Fruit fly (Drosophila melanogaster): Measurements from ENCODE around the gene CG11438.

CG11438 gene

DNA sequence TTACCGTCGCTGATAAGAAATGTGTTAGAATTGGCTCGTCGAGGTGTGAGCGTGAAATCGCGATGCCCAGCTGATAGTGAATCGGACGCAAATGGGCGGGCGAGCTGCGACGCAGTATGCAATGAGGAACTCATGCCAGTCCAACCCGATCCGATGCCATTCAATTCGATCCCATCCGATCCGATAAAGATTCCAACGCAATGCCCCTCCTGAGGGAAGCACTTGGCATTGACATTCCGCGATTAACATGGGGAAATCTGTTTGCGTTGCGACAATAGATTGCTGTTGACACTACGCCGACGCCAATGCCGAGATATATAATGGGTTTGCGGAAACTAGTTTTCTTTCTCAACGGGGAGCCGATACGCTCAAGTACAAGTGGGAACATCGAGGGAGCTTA lies 2.0 kb upstream of the CG11438 start:
- no peak for TF ChIP-seq psq (optimal IDR thresholded peaks at IDR 0.05)
- no peak for TF ChIP-seq EcR (GFP tag; optimal IDR thresholded peaks at IDR 0.05)
- no peak for TF ChIP-seq usp (GFP tag; optimal IDR thresholded peaks at IDR 0.05)
- TF ChIP-seq CG8478 (optimal IDR thresholded peaks at IDR 0.05): no peak
- TF ChIP-seq pan (optimal IDR thresholded peaks at IDR 0.05): no peak
- TF ChIP-seq Dll (optimal IDR thresholded peaks at IDR 0.05): no peak

DNA sequence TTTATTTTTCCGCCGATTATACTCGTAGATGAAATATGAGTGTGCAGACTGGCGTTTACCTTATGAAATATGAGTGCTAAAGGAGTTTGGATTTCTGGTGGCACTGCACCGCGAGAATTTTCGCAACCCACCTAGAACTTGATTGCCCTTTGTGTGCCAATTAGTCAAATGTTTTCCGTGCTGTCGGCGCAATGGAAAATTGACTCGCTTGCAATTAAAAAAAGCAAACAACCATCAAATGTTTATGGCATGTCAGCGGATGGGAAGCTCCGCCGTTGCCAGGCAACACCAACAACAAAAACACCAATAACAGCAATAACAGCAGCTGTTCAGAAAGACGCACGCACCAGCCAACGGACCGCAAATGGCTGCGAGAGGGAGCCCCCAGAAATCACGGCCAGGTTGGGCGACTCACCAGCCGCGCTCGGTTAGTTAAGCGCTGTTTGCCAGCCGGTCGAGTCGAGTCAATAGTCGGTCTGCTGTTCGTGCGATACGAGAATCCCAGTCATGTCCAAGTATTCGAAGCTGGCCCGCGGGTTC lies 1.1 kb downstream of the CG11438 start:
- TF ChIP-seq Dll (optimal IDR thresholded peaks at IDR 0.05) (no peak), pan (optimal IDR thresholded peaks at IDR 0.05) (no peak), psq (optimal IDR thresholded peaks at IDR 0.05) (no peak), usp (GFP tag; optimal IDR thresholded peaks at IDR 0.05) (no peak), EcR (GFP tag; optimal IDR thresholded peaks at IDR 0.05) (no peak), CG8478 (optimal IDR thresholded peaks at IDR 0.05) (no peak)

DNA sequence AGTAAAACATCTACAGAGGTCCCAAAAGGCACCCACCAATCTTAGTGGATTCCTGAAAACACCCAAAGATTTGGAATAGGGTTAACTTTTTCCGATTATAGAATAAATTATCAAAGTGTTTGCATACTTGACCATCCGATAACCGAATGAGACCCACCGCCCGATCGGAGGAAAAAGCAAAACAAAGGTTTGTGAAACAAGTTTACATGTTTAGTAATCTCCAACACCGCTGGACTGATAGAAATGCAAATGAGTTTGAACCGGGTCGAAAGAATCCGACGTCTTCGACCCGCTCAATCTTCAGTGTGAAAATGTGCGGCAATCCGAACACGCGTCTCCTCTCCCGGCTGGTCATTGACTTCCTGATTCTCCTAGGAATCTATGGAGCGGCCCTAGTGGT lies 3.1 kb downstream of the CG11438 start, which contains the start of gene CG11437:
Gene CG11437, plus strand, starts transcription at position 301 of the 400 bp plus-strand sequence.
- TF ChIP-seq Dll (optimal IDR thresholded peaks at IDR 0.05): no peak
- no peak for TF ChIP-seq pan (optimal IDR thresholded peaks at IDR 0.05)
- TF ChIP-seq usp (GFP tag; optimal IDR thresholded peaks at IDR 0.05): no peak
- TF ChIP-seq EcR (GFP tag; optimal IDR thresholded peaks at IDR 0.05): no peak
- TF ChIP-seq psq (optimal IDR thresholded peaks at IDR 0.05): no peak
- no peak for TF ChIP-seq CG8478 (optimal IDR thresholded peaks at IDR 0.05)

DNA sequence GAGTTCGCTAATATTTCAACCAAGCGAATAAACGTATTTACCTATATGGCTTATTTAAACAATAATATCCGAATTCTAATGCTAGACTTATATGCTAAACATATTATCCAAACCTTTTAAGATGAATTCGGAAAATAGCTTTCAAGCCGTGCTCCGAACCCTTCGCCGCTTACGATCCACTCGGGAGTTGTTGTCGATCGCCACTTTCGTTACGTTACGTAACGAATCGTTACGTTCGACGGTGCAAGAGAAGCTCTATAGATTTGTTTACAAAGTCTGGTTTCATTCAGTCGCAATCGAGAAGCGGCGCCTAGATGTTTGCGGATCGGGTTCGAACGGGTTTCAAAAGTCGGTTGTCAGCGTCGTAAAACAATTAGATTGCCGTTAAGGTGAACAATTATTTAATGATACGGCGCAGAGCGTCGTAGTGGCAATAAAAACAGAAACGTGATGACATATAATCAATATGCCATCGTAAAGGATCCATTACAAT lies 4.9 kb downstream of the CG11438 start, which contains the start of gene CG11426:
Gene CG11426, plus strand, starts transcription at position 258 of the 493 bp plus-strand sequence.
- TF ChIP-seq Dll (optimal IDR thresholded peaks at IDR 0.05): no peak
- no peak for TF ChIP-seq psq (optimal IDR thresholded peaks at IDR 0.05)
- TF ChIP-seq usp (GFP tag; optimal IDR thresholded peaks at IDR 0.05): no peak
- TF ChIP-seq EcR (GFP tag; optimal IDR thresholded peaks at IDR 0.05): no peak
- TF ChIP-seq pan (optimal IDR thresholded peaks at IDR 0.05): no peak
- TF ChIP-seq CG8478 (optimal IDR thresholded peaks at IDR 0.05): no peak

DNA sequence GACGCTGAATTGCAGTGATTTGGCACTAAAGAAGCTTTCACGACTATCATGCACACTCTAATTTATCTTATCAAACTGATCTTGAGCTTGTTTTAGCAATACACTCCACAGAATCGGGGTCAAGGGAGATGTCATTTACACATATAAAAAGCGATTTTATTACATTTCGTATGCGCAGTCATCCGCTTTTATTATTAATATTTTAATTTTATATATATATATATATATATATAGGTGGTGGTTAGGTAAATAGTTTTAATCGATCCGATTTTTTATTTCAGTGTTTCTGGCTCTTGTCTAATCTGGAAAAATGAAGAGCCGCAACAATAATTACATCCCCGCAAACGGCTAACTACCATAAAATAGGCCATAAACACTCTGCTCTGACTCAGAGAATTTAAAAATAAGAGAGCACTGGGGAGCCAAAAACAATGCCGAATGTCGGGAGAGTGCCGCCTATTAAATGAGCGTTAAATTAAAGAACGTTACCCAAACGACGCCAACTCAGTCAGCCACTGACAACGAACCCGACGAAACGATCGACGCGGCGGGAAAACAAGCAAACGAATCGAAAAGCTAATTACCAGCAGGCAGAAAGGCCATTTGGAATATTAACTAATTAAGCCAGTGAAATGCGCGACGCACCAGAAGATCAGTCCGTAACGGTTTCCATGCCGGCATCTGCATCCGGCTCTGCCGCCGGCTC lies 6.3 kb downstream of the CG11438 start:
- TF ChIP-seq pan (optimal IDR thresholded peaks at IDR 0.05): no peak
- no peak for TF ChIP-seq Dll (optimal IDR thresholded peaks at IDR 0.05)
- TF ChIP-seq CG8478 (optimal IDR thresholded peaks at IDR 0.05): no peak
- TF ChIP-seq psq (optimal IDR thresholded peaks at IDR 0.05): no peak
- TF ChIP-seq EcR (GFP tag; optimal IDR thresholded peaks at IDR 0.05): no peak
- no peak for TF ChIP-seq usp (GFP tag; optimal IDR thresholded peaks at IDR 0.05)

DNA sequence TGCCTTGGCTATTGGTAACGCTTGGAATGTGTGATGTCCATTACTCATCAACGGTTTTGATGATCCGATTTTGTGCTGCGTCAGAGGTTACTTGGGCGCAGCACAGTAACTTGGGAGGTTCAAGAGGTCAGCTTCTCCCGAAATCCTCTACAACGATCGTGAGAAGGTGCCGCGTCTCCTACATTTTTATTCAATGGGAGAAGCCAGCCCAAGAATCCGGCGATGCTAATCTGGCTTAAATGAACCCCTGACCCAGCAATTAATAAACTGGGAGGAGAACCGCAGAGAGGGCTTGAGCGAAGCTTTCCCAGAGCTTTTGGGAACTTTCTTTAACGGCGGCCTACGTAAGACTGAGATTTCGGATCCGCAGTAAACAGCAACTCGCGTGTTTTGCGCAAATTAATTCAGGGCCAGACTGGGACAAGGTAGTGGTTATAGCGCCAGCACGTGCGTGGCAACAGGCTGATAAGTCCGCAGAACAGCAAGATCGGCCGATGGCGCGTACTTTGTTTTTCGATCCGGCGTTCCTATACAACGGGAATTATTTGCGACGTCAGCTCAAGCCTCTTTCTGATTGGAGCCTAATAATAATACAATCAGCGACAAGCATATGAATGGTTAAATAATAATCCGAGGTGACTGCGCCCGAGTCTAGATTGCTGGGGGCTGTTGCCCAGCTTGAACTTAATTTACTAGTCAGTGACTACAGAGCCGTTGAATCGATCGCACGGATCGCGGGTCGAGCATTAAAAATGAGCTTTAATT lies 8.8 kb downstream of the CG11438 start, which contains the start of gene CG11425:
Gene CG11425, plus strand, starts transcription at position 715 of the 765 bp plus-strand sequence.
- TF ChIP-seq EcR (GFP tag; optimal IDR thresholded peaks at IDR 0.05) (peak in 1 of 2 experiments; percentile 53), psq (optimal IDR thresholded peaks at IDR 0.05) (no peak)

DNA sequence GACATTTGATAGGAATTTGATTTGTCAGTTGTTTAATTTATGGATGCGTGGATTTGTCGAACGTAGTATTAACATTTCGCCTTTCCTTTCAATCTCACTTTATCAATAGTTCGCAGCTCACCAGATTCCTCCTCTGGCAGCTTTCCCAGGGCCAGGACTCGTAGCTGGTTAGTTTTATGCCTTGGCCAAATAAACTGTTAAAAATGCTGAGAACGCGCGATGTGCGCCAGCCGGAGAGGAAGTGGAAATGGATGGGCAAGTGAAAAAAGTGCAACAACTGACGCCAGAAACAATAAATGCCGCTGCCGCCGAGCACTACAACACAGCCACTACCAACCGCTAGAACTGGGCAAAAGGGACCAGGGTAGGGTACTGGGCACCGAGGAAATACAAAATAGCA lies 18.0 kb downstream of the CG11438 start:
- TF ChIP-seq pan (optimal IDR thresholded peaks at IDR 0.05): no peak
- TF ChIP-seq Dll (optimal IDR thresholded peaks at IDR 0.05): no peak
- no peak for TF ChIP-seq usp (GFP tag; optimal IDR thresholded peaks at IDR 0.05)
- no peak for TF ChIP-seq CG8478 (optimal IDR thresholded peaks at IDR 0.05)
- TF ChIP-seq psq (optimal IDR thresholded peaks at IDR 0.05): no peak
- no peak for TF ChIP-seq EcR (GFP tag; optimal IDR thresholded peaks at IDR 0.05)

DNA sequence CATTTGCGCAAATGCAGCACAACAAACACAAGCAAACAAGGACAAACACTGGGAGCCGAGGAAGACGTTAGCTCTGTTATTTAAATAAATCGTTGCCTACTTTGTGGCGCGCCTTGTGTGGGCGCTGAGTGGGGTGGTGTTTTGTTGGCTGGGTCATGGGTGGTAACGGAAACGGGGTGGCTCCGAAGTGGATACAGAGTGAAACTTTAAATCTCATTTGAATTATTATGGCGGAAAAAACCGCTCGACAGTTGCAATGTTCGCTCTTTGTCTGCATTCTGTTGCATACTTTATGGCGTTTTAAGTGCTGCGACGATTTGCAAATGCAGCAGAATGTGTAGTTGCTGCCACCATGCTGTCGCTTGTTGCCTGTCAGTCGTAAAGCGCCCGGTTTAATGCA lies 32.2 kb downstream of the CG11438 start:
- TF ChIP-seq psq (optimal IDR thresholded peaks at IDR 0.05): no peak
- TF ChIP-seq usp (GFP tag; optimal IDR thresholded peaks at IDR 0.05): no peak

DNA sequence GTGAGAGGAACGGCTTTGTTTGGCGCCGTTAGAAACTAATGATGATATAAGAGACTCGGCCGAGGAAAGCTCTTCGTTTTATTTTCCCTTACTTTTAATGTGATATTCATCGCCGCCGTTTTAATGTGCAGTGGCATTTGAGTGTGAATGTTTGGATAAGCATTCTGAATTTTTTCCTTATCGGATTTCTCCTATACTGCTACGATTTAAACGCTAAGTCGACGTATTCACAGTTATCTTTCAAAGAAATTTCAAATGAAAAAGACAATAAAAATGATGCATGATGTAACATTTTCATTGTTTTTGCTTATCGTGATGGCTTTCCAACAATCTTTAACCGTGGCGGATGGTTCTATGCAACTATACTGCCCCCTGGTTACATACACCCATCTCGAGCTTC lies 35.9 kb downstream of the CG11438 start, which contains the start of gene CG43312:
Gene CG43312, plus strand, starts transcription at position 301 of the 400 bp plus-strand sequence.
- TF ChIP-seq EcR (GFP tag; optimal IDR thresholded peaks at IDR 0.05) (no peak), CG8478 (optimal IDR thresholded peaks at IDR 0.05) (no peak), Dll (optimal IDR thresholded peaks at IDR 0.05) (no peak), pan (optimal IDR thresholded peaks at IDR 0.05) (no peak), usp (GFP tag; optimal IDR thresholded peaks at IDR 0.05) (no peak), psq (optimal IDR thresholded peaks at IDR 0.05) (no peak)

DNA sequence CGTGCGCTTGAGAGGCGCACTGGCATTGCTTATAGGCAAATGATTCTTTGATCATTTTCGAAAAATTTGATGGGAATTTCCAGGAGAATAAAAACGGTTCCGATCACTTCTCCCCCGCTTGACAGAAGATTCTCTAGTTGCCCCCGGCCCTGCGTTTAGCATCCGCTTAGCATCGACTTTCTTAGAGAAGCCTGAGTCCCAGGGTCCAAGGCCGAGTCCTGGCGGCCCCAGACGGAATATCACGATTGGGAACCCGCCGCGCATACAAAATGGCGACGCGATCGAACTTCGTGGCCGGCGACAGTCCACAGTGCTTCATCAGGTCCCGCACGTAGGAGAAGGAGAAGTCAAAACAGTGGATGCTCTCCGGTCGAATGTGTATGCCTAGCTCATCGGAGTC lies 38.3 kb downstream of the CG11438 start, which contains the start of gene CG43331:
Gene CG43331, minus strand, starts transcription at position 101 of the 400 bp plus-strand sequence.
- TF ChIP-seq EcR (GFP tag; optimal IDR thresholded peaks at IDR 0.05) (no peak), usp (GFP tag; optimal IDR thresholded peaks at IDR 0.05) (no peak), Dll (optimal IDR thresholded peaks at IDR 0.05) (no peak), CG8478 (optimal IDR thresholded peaks at IDR 0.05) (no peak), psq (optimal IDR thresholded peaks at IDR 0.05) (no peak), pan (optimal IDR thresholded peaks at IDR 0.05) (no peak)

DNA sequence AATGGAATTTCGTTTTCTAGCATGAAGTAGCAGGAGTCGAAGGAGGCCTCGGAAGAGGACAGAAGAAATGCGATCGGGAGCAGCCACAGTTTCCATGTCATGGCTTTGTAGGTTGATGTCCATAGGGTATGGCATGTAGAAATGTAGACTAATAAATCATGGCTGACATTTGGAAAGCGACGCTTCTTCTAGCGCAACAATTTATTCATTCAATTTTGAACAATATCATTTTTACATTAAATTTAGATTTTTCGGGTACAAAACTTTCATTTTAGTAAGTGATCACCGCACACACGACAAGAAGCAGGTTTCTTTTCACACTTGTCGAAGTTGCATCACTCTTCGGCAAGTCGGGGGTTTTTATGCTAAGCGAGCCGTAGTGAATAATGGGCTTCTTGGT lies 38.9 kb downstream of the CG11438 start, which contains the start of gene CG43330:
Gene CG43330, minus strand, starts transcription at position 101 of the 400 bp plus-strand sequence.
- TF ChIP-seq EcR (GFP tag; optimal IDR thresholded peaks at IDR 0.05) (no peak), pan (optimal IDR thresholded peaks at IDR 0.05) (no peak), CG8478 (optimal IDR thresholded peaks at IDR 0.05) (no peak), Dll (optimal IDR thresholded peaks at IDR 0.05) (no peak), psq (optimal IDR thresholded peaks at IDR 0.05) (no peak), usp (GFP tag; optimal IDR thresholded peaks at IDR 0.05) (no peak)

DNA sequence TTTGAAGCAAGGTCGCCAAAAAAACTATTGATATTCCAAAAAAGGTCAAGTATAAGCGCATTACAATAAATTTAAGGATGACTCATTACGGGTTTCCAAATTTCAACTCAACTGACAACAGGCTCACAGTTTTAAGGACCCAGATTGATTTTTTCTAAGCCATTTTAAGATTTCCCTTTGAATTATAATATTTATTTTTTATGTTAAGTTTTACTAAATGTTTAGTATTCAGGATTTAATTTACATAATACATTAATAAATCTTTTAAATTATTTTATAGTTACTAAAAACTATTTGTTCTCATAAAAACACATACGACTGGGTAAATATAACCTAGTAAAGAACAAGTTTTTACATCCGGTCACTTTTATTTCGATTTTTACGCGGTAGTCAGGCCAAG lies 39.7 kb downstream of the CG11438 start, which contains the start of gene CG43329:
Gene CG43329, minus strand, starts transcription at position 101 of the 400 bp plus-strand sequence.
- TF ChIP-seq psq (optimal IDR thresholded peaks at IDR 0.05): no peak
- TF ChIP-seq Dll (optimal IDR thresholded peaks at IDR 0.05): no peak

Measured in whole organism.